Fruit fly (Drosophila melanogaster) whole organism, embryonic: ENCODE results near the gene vari.

ENCODE experiments used
- Adf1 ChIP-seq: fragments of 200-800 bp; sonication (Bioruptor generic); IDR thresholded peaks from 2 replicates; pipeline ENCODE4 v1.3.6; 2022; ENCODE audit warnings: missing biosample characterization, missing genetic modification characterization
- Aef1 ChIP-seq: fragments of 200-800 bp; sonication (Bioruptor generic); IDR thresholded peaks from 3 replicates; pipeline ENCODE4 v1.3.6; 2022; ENCODE audit warnings: missing biosample characterization, missing genetic modification characterization
- Antp ChIP-seq: fragments of 200-800 bp; sonication (Bioruptor generic); optimal IDR thresholded peaks from 3 replicates; lab custom pipeline; 2016; ENCODE audit warnings: missing biosample characterization, missing genetic modification characterization
- CG10209 ChIP-seq: fragments of 200-800 bp; sonication (Bioruptor generic); optimal IDR thresholded peaks from 3 replicates; lab custom pipeline; 2017; ENCODE audit warnings: missing biosample characterization, mild to moderate bottlenecking, missing genetic modification characterization, missing genetic modification reagents
- CG10959 ChIP-seq: fragments of 200-800 bp; sonication (Bioruptor generic); IDR thresholded peaks from 2 replicates; pipeline ENCODE4 v1.3.6; 2022; ENCODE audit warnings: missing biosample characterization, missing genetic modification characterization
- CG11560 ChIP-seq: fragments of 200-800 bp; sonication (Bioruptor generic); IDR thresholded peaks from 3 replicates; pipeline ENCODE4 v1.3.6; 2022; ENCODE audit warnings: missing biosample characterization, missing genetic modification characterization
- CG12391 ChIP-seq: fragments of 200-800 bp; sonication (Bioruptor generic); optimal IDR thresholded peaks from 3 replicates; lab custom pipeline; 2018; ENCODE audit warnings: missing biosample characterization, mild to moderate bottlenecking, missing genetic modification characterization, moderate library complexity
- CG12744 ChIP-seq: fragments of 200-800 bp; sonication (Bioruptor generic); optimal IDR thresholded peaks from 2 replicates; lab custom pipeline; 2016; ENCODE audit warnings: missing biosample characterization, missing genetic modification characterization
- CG12769 ChIP-seq: fragments of 200-800 bp; sonication (Bioruptor generic); optimal IDR thresholded peaks from 2 replicates; lab custom pipeline; 2019; ENCODE audit warnings: missing biosample characterization, mild to moderate bottlenecking, missing genetic modification characterization, moderate library complexity
- CG13287 ChIP-seq: fragments of 200-800 bp; sonication (Bioruptor generic); IDR thresholded peaks from 2 replicates; pipeline ENCODE4 v1.3.6; 2022; ENCODE audit warnings: missing biosample characterization, missing genetic modification characterization; ENCODE audit not compliant: partially characterized antibody
- CG13624 ChIP-seq: fragments of 200-800 bp; sonication (Bioruptor generic); optimal IDR thresholded peaks from 2 replicates; lab custom pipeline; 2016; ENCODE audit warnings: missing biosample characterization, missing genetic modification characterization
- CG1603 ChIP-seq: fragments of 200-800 bp; sonication (Bioruptor generic); optimal IDR thresholded peaks from 2 replicates; lab custom pipeline; 2019; ENCODE audit warnings: missing biosample characterization, mild to moderate bottlenecking, missing genetic modification characterization, moderate library complexity
- CG16815 ChIP-seq: fragments of 200-800 bp; sonication (Bioruptor generic); optimal IDR thresholded peaks from 3 replicates; lab custom pipeline; 2017; ENCODE audit warnings: missing biosample characterization, mild to moderate bottlenecking, missing genetic modification characterization
- CG17359 ChIP-seq: fragments of 200-800 bp; sonication (Bioruptor generic); optimal IDR thresholded peaks from 3 replicates; lab custom pipeline; 2018; ENCODE audit warnings: missing biosample characterization, mild to moderate bottlenecking, missing genetic modification characterization, moderate library complexity
- CG3726 ChIP-seq: fragments of 200-800 bp; sonication (Bioruptor generic); IDR thresholded peaks from 3 replicates; pipeline ENCODE4, ENCODE4 v1.3.6; 2022; ENCODE audit warnings: missing biosample characterization, missing genetic modification characterization
- CG3995 ChIP-seq: fragments of 200-800 bp; sonication (Bioruptor generic); optimal IDR thresholded peaks from 3 replicates; lab custom pipeline; 2016; ENCODE audit warnings: missing biosample characterization, missing genetic modification characterization
- CG4404 ChIP-seq: fragments of 200-800 bp; sonication (Bioruptor generic); IDR thresholded peaks from 2 replicates; pipeline ENCODE4 v1.3.6; 2022; ENCODE audit warnings: missing biosample characterization, missing genetic modification characterization
- CG4820 ChIP-seq: fragments of 200-800 bp; sonication (Bioruptor generic); optimal IDR thresholded peaks from 3 replicates; lab custom pipeline; 2016; ENCODE audit warnings: missing biosample characterization, missing genetic modification characterization
- CG8089 ChIP-seq: fragments of 200-800 bp; sonication (Bioruptor generic); optimal IDR thresholded peaks from 3 replicates; lab custom pipeline; 2016; ENCODE audit warnings: missing biosample characterization, missing genetic modification characterization
- CG8388 ChIP-seq: fragments of 200-800 bp; sonication (Bioruptor generic); optimal IDR thresholded peaks from 2 replicates; lab custom pipeline; 2019; ENCODE audit warnings: missing biosample characterization, mild to moderate bottlenecking, missing genetic modification characterization, moderate library complexity
- CG8478 ChIP-seq: fragments of >200 bp; optimal IDR thresholded peaks from 2 replicates; lab custom pipeline; 2018
- CG9932 ChIP-seq: fragments of 200-800 bp; sonication (Bioruptor generic); IDR thresholded peaks from 2 replicates; pipeline ENCODE4 v1.3.6; 2022; ENCODE audit warnings: missing biosample characterization, missing genetic modification characterization
- D19A ChIP-seq: fragments of 200-800 bp; optimal IDR thresholded peaks from 3 replicates; lab custom pipeline; 2019; ENCODE audit warnings: missing biosample characterization, mild to moderate bottlenecking, missing genetic modification characterization, moderate library complexity
- Dp ChIP-seq: fragments of 200-800 bp; sonication (Bioruptor generic); optimal IDR thresholded peaks from 2 replicates; lab custom pipeline; 2018; ENCODE audit warnings: missing biosample characterization, mild to moderate bottlenecking, missing genetic modification characterization, moderate library complexity
- E2f2 ChIP-seq: fragments of 200-800 bp; sonication (Bioruptor generic); IDR thresholded peaks from 2 replicates; pipeline ENCODE4 v1.3.6; 2022; ENCODE audit warnings: missing biosample characterization, missing genetic modification characterization
- Fer2 ChIP-seq: fragments of 200-800 bp; sonication (Bioruptor generic); optimal IDR thresholded peaks from 2 replicates; lab custom pipeline; 2018; ENCODE audit warnings: missing biosample characterization, mild to moderate bottlenecking, missing genetic modification characterization, moderate library complexity
- GATAe ChIP-seq: fragments of 200-800 bp; sonication (Bioruptor generic); conservative IDR thresholded peaks from 2 replicates; pipeline ENCODE4 v1.3.6; 2022; ENCODE audit warnings: missing biosample characterization, missing genetic modification characterization
- Hr39 ChIP-seq: fragments of >200 bp; optimal IDR thresholded peaks from 2 replicates; lab custom pipeline; 2017
- Jarid2 ChIP-seq: fragments of 200-800 bp; sonication (Bioruptor generic); optimal IDR thresholded peaks from 3 replicates; lab custom pipeline; 2017; ENCODE audit warnings: mild to moderate bottlenecking, missing biosample characterization, missing genetic modification reagents, missing genetic modification characterization
- Kr ChIP-seq: fragments of 200-800 bp; sonication (Bioruptor generic); optimal IDR thresholded peaks from 2 replicates; lab custom pipeline; 2017; ENCODE audit warnings: missing biosample characterization, mild to moderate bottlenecking, missing genetic modification characterization
- NK7.1 ChIP-seq: fragments of 200-800 bp; sonication (Bioruptor generic); optimal IDR thresholded peaks from 3 replicates; lab custom pipeline; 2016; ENCODE audit warnings: missing biosample characterization, missing genetic modification characterization
- NfI ChIP-seq: fragments of 200-800 bp; sonication (Bioruptor generic); optimal IDR thresholded peaks from 3 replicates; lab custom pipeline; 2018; ENCODE audit warnings: missing biosample characterization, mild to moderate bottlenecking, missing genetic modification characterization, moderate library complexity
- Optix ChIP-seq: fragments of 200-800 bp; sonication (Bioruptor generic); IDR thresholded peaks from 3 replicates; pipeline ENCODE4 v1.3.6; 2022; ENCODE audit warnings: missing biosample characterization, missing genetic modification characterization
- PHDP ChIP-seq: fragments of 200-800 bp; sonication (Bioruptor generic); optimal IDR thresholded peaks from 3 replicates; lab custom pipeline; 2018; ENCODE audit warnings: missing biosample characterization, mild to moderate bottlenecking, missing genetic modification characterization, moderate library complexity
- Sox100B ChIP-seq: fragments of 200-800 bp; sonication (Bioruptor generic); optimal IDR thresholded peaks from 3 replicates; lab custom pipeline; 2018; ENCODE audit warnings: missing biosample characterization, mild to moderate bottlenecking, missing genetic modification characterization
- az2 ChIP-seq: fragments of 200-800 bp; sonication (Bioruptor generic); optimal IDR thresholded peaks from 3 replicates; lab custom pipeline; 2016; ENCODE audit warnings: missing biosample characterization, missing genetic modification characterization
- chinmo ChIP-seq: fragments of 200-800 bp; sonication (Bioruptor generic); IDR thresholded peaks from 4 replicates; pipeline ENCODE4 v1.3.6; 2022; ENCODE audit warnings: missing biosample characterization, missing genetic modification characterization; ENCODE audit not compliant: partially characterized antibody
- croc ChIP-seq: fragments of 200-800 bp; sonication (Bioruptor generic); conservative IDR thresholded peaks from 3 replicates; pipeline ENCODE4 v1.3.6; 2022; ENCODE audit warnings: missing biosample characterization, missing genetic modification characterization
- crp ChIP-seq, 2 experiments: fragments of 200-800 bp; sonication (Bioruptor generic); optimal IDR thresholded peaks; 2 replicates in 1 of 2; 3 replicates in 1 of 2; lab custom pipeline; 2017; ENCODE audit warnings: missing biosample characterization in 2 of 2, missing genetic modification characterization in 2 of 2, mild to moderate bottlenecking in 1 of 2, moderate library complexity in 1 of 2
- cwo ChIP-seq: fragments of 200-800 bp; sonication (Bioruptor generic); optimal IDR thresholded peaks from 3 replicates; lab custom pipeline; 2017; ENCODE audit warnings: missing biosample characterization, missing genetic modification characterization, mild to moderate bottlenecking, moderate library complexity, missing genetic modification reagents
- danr ChIP-seq: fragments of 200-800 bp; sonication (Bioruptor generic); IDR thresholded peaks from 2 replicates; pipeline ENCODE4 v1.3.6; 2022; ENCODE audit warnings: missing biosample characterization, missing genetic modification characterization
- dm ChIP-seq: fragments of 200-800 bp; sonication (Bioruptor generic); optimal IDR thresholded peaks from 3 replicates; lab custom pipeline; 2016; ENCODE audit warnings: missing biosample characterization, missing genetic modification characterization
- grn ChIP-seq: fragments of 200-800 bp; sonication (Bioruptor generic); optimal IDR thresholded peaks from 3 replicates; lab custom pipeline; 2017; ENCODE audit warnings: missing biosample characterization, missing genetic modification characterization
- jing ChIP-seq: fragments of 200-800 bp; sonication (Bioruptor generic); optimal IDR thresholded peaks from 2 replicates; lab custom pipeline; 2018; ENCODE audit warnings: missing biosample characterization, mild to moderate bottlenecking, missing genetic modification characterization
- lmd ChIP-seq: fragments of 200-800 bp; sonication (Bioruptor generic); IDR thresholded peaks from 2 replicates; pipeline ENCODE4 v1.3.6; 2022; ENCODE audit warnings: missing biosample characterization, missing genetic modification characterization
- pfk ChIP-seq: fragments of 200-800 bp; sonication (Bioruptor generic); optimal IDR thresholded peaks from 2 replicates; lab custom pipeline; 2018; ENCODE audit warnings: missing biosample characterization, mild to moderate bottlenecking, missing genetic modification characterization, moderate library complexity
- rib ChIP-seq: fragments of 200-800 bp; sonication (Bioruptor generic); IDR thresholded peaks from 2 replicates; pipeline ENCODE4 v1.3.6; 2022; ENCODE audit warnings: missing biosample characterization, missing genetic modification characterization
- sens-2 ChIP-seq: fragments of 200-800 bp; sonication (Bioruptor generic); IDR thresholded peaks from 2 replicates; pipeline ENCODE4 v1.3.6; 2022; ENCODE audit warnings: missing biosample characterization, missing genetic modification characterization
- slbo ChIP-seq: fragments of 200-800 bp; sonication (Bioruptor generic); IDR thresholded peaks from 2 replicates; pipeline ENCODE4 v1.3.6; 2022; ENCODE audit warnings: missing biosample characterization, missing genetic modification characterization
- slp2 ChIP-seq: fragments of 200-800 bp; sonication (Bioruptor generic); optimal IDR thresholded peaks from 2 replicates; lab custom pipeline; 2016; ENCODE audit warnings: missing biosample characterization, missing genetic modification characterization
- twi ChIP-seq: fragments of 200-800 bp; optimal IDR thresholded peaks from 2 replicates; lab custom pipeline; 2019; ENCODE audit warnings: missing biosample characterization, mild to moderate bottlenecking, missing genetic modification characterization, moderate library complexity
- zfh2 ChIP-seq: fragments of 200-800 bp; sonication (Bioruptor generic); optimal IDR thresholded peaks from 2 replicates; lab custom pipeline; 2016; ENCODE audit warnings: missing biosample characterization, missing genetic modification characterization

vari gene

DNA sequence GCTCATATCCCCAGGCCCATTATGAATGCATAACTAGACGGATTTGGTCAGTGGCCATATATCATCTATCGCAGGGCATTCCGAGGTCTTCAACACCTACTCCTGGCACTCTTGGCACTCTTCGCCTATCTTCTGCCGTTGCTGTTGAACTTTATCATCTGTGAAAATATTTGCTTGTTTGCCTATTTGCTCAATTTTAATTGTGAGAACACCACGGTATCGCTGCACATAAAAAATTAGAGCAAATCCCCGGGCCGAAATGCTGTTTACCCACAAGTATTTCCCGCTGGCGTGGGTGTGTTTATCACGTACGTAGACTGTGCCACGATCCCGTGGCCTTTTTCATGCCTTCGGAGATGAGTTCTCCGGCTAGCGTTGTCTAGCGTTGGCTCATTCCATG lies 16.1 kb downstream of the vari start (continued):
- TF ChIP-seq CG12769 (tag; lab: Kevin White, UChicago) (peak; percentile 86), NfI (GFP tag; lab: Kevin White, UChicago) (peak; percentile 35), grn (peak; percentile 49), CG12744 (GFP tag; lab: Kevin White, UChicago) (no peak), danr (GFP tag; lab: Robert Waterston, UW) (peak; percentile 27; the same call in 1 of the 2 replicates), CG17359 (tag; lab: Kevin White, UChicago) (peak; percentile 78), CG10959 (GFP tag; lab: Robert Waterston, UW) (peak; percentile 45; the same call in 1 of the 2 replicates), GATAe (no peak), chinmo (GFP tag; lab: Robert Waterston, UW) (no peak), PHDP (tag; lab: Kevin White, UChicago) (peak; percentile 54), Jarid2 (peak; percentile 32), D19A (tag; lab: Kevin White, UChicago) (peak; percentile 29), CG8089 (GFP tag; lab: Kevin White, UChicago) (peak; percentile 50), Aef1 (no peak), Optix (GFP tag; lab: Robert Waterston, UW) (peak; percentile 38; the same call in 1 of the 3 replicates), NK7.1 (peak; percentile 51), CG12391 (tag; lab: Kevin White, UChicago) (peak; percentile 32), CG11560 (tag; lab: Robert Waterston, UW) (no peak), CG10209 (GFP tag; lab: Kevin White, UChicago) (peak; percentile 81), Kr (GFP tag; lab: Kevin White, UChicago) (peak; percentile 85), Antp (peak; percentile 48), rib (GFP tag; lab: Robert Waterston, UW) (no peak), dm (GFP tag; lab: Kevin White, UChicago) (no peak), jing (GFP tag; lab: Kevin White, UChicago) (no peak), sens-2 (no peak), lmd (GFP tag; lab: Robert Waterston, UW) (no peak), Adf1 (GFP tag; lab: Robert Waterston, UW) (no peak), CG8388 (GFP tag; lab: Kevin White, UChicago) (peak; percentile 19), Hr39 (lab: Kevin White, UChicago) (no peak), E2f2 (GFP tag; lab: Robert Waterston, UW) (no peak), CG9932 (GFP tag; lab: Robert Waterston, UW) (no peak), CG1603 (tag; lab: Kevin White, UChicago) (peak; percentile 82), Dp (GFP tag; lab: Kevin White, UChicago) (no peak), crp (GFP tag; optimal IDR thresholded peaks at IDR 0.05; lab: Kevin White, UChicago) (peak in 1 of 2 experiments; percentile 13), CG4404 (GFP tag; lab: Robert Waterston, UW) (no peak), Sox100B (GFP tag; lab: Kevin White, UChicago) (peak; percentile 37), croc (GFP tag; lab: Robert Waterston, UW) (no peak), az2 (peak; percentile 16), pfk (peak; percentile 47), CG3726 (peak; percentile 59; the same call in 1 of the 3 replicates), CG4820 (GFP tag; lab: Kevin White, UChicago) (no peak), CG13624 (GFP tag; lab: Kevin White, UChicago) (peak; percentile 27), twi (tag; lab: Kevin White, UChicago) (peak; percentile 65), Fer2 (tag; lab: Kevin White, UChicago) (peak; percentile 31), slp2 (GFP tag; lab: Kevin White, UChicago) (peak; percentile 15), CG13287 (no peak), CG3995 (GFP tag; lab: Kevin White, UChicago) (no peak), slbo (GFP tag; lab: Robert Waterston, UW) (no peak), cwo (peak; percentile 39), zfh2 (no peak), CG8478 (no peak), CG16815 (GFP tag; lab: Kevin White, UChicago) (no peak)
